Worm (Caenorhabditis elegans) whole organism, L1 larva: Measurements from ENCODE around the gene C50E3.11.

Experiments
- F16B12.6 ChIP-seq: fragments of 150-350 bp; optimal IDR thresholded peaks from 2 replicates; lab custom pipeline; 2014; ENCODE audit warnings: missing biosample characterization, missing genetic modification characterization
- blmp-1 ChIP-seq: fragments of 150-350 bp; optimal IDR thresholded peaks from 2 replicates; lab custom pipeline; 2014; ENCODE audit warnings: missing biosample characterization, missing genetic modification characterization
- ceh-82 ChIP-seq, 3 experiments: fragments of 150-350 bp in 1 of 3; sonication (generic microtip) in 2 of 3; optimal IDR thresholded peaks; 2 replicates each; lab custom pipeline; 2014 to 2017; ENCODE audit warnings: missing biosample characterization in 3 of 3, missing genetic modification characterization in 3 of 3
- ces-1 ChIP-seq: fragments of 150-350 bp; optimal IDR thresholded peaks from 2 replicates; lab custom pipeline; 2014; ENCODE audit warnings: missing biosample characterization, missing genetic modification reagents, missing genetic modification characterization
- efl-3 ChIP-seq: fragments of 200-800 bp; sonication (Bioruptor generic); optimal IDR thresholded peaks from 2 replicates; lab custom pipeline; 2018; ENCODE audit warnings: mild to moderate bottlenecking, missing genetic modification characterization, missing compliant biosample characterization
- elt-3 ChIP-seq, 6 experiments: fragments of 150-350 bp in 1 of 6; sonication (generic microtip); optimal IDR thresholded peaks; 2 replicates each; lab custom pipeline; 2017 to 2018; ENCODE audit warnings: missing biosample characterization in 6 of 6, missing genetic modification characterization in 6 of 6, inconsistent platforms in 1 of 6
- grh-1 ChIP-seq: fragments of 200-800 bp; sonication (Bioruptor generic); IDR thresholded peaks from 2 replicates; pipeline ENCODE4 v1.3.6; 2022; ENCODE audit warnings: missing genetic modification reagents, missing genetic modification characterization, missing compliant biosample characterization
- mdl-1 ChIP-seq, 2 experiments: fragments of 150-350 bp; optimal IDR thresholded peaks; 2 replicates each; lab custom pipeline; 2014 to 2017; ENCODE audit warnings: missing biosample characterization in 2 of 2, missing genetic modification characterization in 2 of 2, inconsistent platforms in 1 of 2
- mep-1 ChIP-seq: fragments of 150-350 bp; optimal IDR thresholded peaks from 2 replicates; lab custom pipeline; 2014; ENCODE audit warnings: missing biosample characterization, missing genetic modification characterization
- nhr-20 ChIP-seq: sonication (generic microtip); optimal IDR thresholded peaks from 2 replicates; lab custom pipeline; 2016; ENCODE audit warnings: mild to moderate bottlenecking, missing genetic modification characterization, missing compliant biosample characterization
- nhr-76 ChIP-seq: sonication (generic microtip); optimal IDR thresholded peaks from 2 replicates; lab custom pipeline; 2017; ENCODE audit warnings: missing biosample characterization, missing genetic modification characterization
- tbx-2 ChIP-seq: sonication (generic microtip); optimal IDR thresholded peaks from 2 replicates; lab custom pipeline; 2016; ENCODE audit warnings: missing genetic modification characterization, missing compliant biosample characterization
- unc-86 ChIP-seq: sonication (generic microtip); optimal IDR thresholded peaks from 2 replicates; lab custom pipeline; 2016; ENCODE audit warnings: missing genetic modification characterization, missing compliant biosample characterization

DNA sequence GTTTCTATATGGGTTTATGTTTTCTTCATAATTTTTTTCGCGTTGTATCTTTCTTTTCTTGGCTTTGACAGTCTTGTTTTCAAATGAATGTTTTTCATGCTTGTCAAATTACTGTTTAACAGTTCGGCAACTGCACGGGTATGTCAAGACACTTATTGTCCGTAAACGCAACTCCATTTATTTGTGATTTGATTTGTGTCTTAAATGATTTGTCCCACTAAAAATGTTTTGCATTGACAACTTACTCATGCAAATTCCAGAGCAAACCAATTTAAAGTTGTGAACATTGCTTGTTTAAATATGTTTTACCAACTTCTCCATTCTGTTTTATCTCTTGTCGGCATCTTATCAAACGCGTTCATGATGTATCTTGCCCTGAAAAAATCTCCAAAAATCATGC, 28.4 kb upstream of the C50E3.11 start, which contains the start of gene srd-25:
- no peak for TF ChIP-seq tbx-2 (tag; lab: Kevin White, UChicago)
- no peak for TF ChIP-seq blmp-1 (tag; lab: Kevin White, UChicago)
- no peak for TF ChIP-seq ceh-82 (tag; optimal IDR thresholded peaks at IDR 0.05; lab: Kevin White, UChicago)
- no peak for TF ChIP-seq nhr-76 (tag; lab: Kevin White, UChicago)
- TF ChIP-seq mep-1 (tag; lab: Kevin White, UChicago), result no peak
- TF ChIP-seq elt-3 (tag; optimal IDR thresholded peaks at IDR 0.05; lab: Kevin White, UChicago), result no peak
- no peak for TF ChIP-seq F16B12.6 (tag; lab: Kevin White, UChicago)
- TF ChIP-seq ces-1 (GFP tag; lab: Kevin White, UChicago), result no peak
- TF ChIP-seq unc-86 (tag; lab: Kevin White, UChicago), result no peak
- TF ChIP-seq nhr-20 (tag; lab: Kevin White, UChicago), result no peak
- TF ChIP-seq mdl-1 (tag; optimal IDR thresholded peaks at IDR 0.05; lab: Kevin White, UChicago), result no peak
- TF ChIP-seq efl-3 (GFP tag; lab: Kevin White, UChicago), result no peak
- no peak for TF ChIP-seq grh-1
